Worm (Caenorhabditis elegans): ENCODE data around the gene ZK105.1.

Gene ZK105.1

ce11 chrV:7747987-7748607, 34.3 kb downstream of the ZK105.1 start:
- no peak for TF ChIP-seq attf-3 (GFP tag; conservative IDR thresholded peaks at IDR 0.05)
- peak; percentile 58 for TF ChIP-seq unc-62 (GFP tag; optimal IDR thresholded peaks at IDR 0.05)
- peak; percentile 3 for TF ChIP-seq nhr-90 (tag; optimal IDR thresholded peaks at IDR 0.05)
- peak; percentile 67 for TF ChIP-seq ztf-22 (GFP tag; optimal IDR thresholded peaks at IDR 0.05)
- TF ChIP-seq snpc-3.4 (tag; optimal IDR thresholded peaks at IDR 0.05), result no peak
- no peak for TF ChIP-seq K12H6.12 (tag; optimal IDR thresholded peaks at IDR 0.05)
- peak; percentile 87 for TF ChIP-seq atf-7 (tag; optimal IDR thresholded peaks at IDR 0.05)
- TF ChIP-seq nfya-1 (tag; optimal IDR thresholded peaks at IDR 0.05; ENCODE audit: borderline replicate concordance, insufficient read depth), result no peak
- TF ChIP-seq madf-8 (GFP tag; conservative IDR thresholded peaks at IDR 0.05), result no peak
- TF ChIP-seq zim-3 (tag; optimal IDR thresholded peaks at IDR 0.05), result no peak
- TF ChIP-seq egrh-3 (GFP tag; IDR thresholded peaks at IDR 0.05), result no peak
- TF ChIP-seq D2030.7 (GFP tag; IDR thresholded peaks at IDR 0.05), result no peak
- TF ChIP-seq let-607 (tag; optimal IDR thresholded peaks at IDR 0.05), result peak; percentile 90 to 94
- TF ChIP-seq ets-4 (GFP tag; optimal IDR thresholded peaks at IDR 0.05), result peak; percentile 79
- peak; percentile 92 for TF ChIP-seq nhr-80 (tag; optimal IDR thresholded peaks at IDR 0.05)

DNA sequence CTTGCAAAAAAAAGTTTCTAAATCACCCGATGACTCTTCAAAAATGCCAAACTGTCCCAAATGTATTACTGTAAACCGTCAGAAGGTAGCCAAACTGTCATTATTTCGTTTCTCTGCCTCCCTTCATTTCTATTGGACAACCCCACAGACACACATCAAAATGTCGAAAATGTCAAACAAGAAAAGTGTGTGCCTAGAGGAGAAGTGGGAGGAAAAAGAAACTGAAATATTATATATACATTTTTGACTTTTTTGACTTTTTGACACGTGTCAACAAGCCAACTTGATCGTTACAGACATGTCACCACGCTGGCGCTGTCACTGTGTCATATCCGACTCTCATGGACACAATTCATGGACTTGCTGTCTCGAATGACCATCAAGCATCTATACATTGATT, 35.9 kb downstream of the ZK105.1 start:
- peak; percentile 62 for TF ChIP-seq nhr-80 (tag; optimal IDR thresholded peaks at IDR 0.05)
- TF ChIP-seq let-607 (tag; optimal IDR thresholded peaks at IDR 0.05), result peak; percentile 85 to 92
- no peak for TF ChIP-seq pha-4 (tag; optimal IDR thresholded peaks at IDR 0.05)

ce11 chrV:7754557-7754956, 40.8 kb downstream of the ZK105.1 start, which contains the start of gene T05B11.4:
T05B11.4 (minus strand) TSS chrV:7754657.
- no peak for TF ChIP-seq dpff-1 (tag; optimal IDR thresholded peaks at IDR 0.05)
- no peak for TF ChIP-seq attf-6 (GFP tag; IDR thresholded peaks at IDR 0.05)
- no peak for TF ChIP-seq attf-5 (GFP tag; optimal IDR thresholded peaks at IDR 0.05)
- no peak for TF ChIP-seq sea-2 (GFP tag; IDR thresholded peaks at IDR 0.05)
- TF ChIP-seq F55B11.4 (tag; optimal IDR thresholded peaks at IDR 0.05; ENCODE audit: borderline replicate concordance, insufficient read depth), result no peak
- no peak for TF ChIP-seq snpc-3.4 (tag; optimal IDR thresholded peaks at IDR 0.05)
- TF ChIP-seq efl-1 (GFP tag; optimal IDR thresholded peaks at IDR 0.05), result no peak
- TF ChIP-seq nhr-120 (GFP tag; IDR thresholded peaks at IDR 0.05), result no peak
- TF ChIP-seq snpc-1.1 (tag; optimal IDR thresholded peaks at IDR 0.05; ENCODE audit: insufficient read depth), result no peak
- no peak for TF ChIP-seq hmg-20 (GFP tag; IDR thresholded peaks at IDR 0.05)
- TF ChIP-seq sdz-38 (tag; optimal IDR thresholded peaks at IDR 0.05), result no peak
- no peak for TF ChIP-seq D2030.7 (GFP tag; IDR thresholded peaks at IDR 0.05)
- TF ChIP-seq repo-1 (tag; optimal IDR thresholded peaks at IDR 0.05), result no peak
- no peak for TF ChIP-seq mes-4 (tag; optimal IDR thresholded peaks at IDR 0.05)
- no peak for TF ChIP-seq nhr-80 (tag; optimal IDR thresholded peaks at IDR 0.05)
- no peak for TF ChIP-seq lag-1 (GFP tag; IDR thresholded peaks at IDR 0.05)
- TF ChIP-seq hrde-1 (tag; optimal IDR thresholded peaks at IDR 0.05; ENCODE audit: borderline replicate concordance), result no peak
- no peak for TF ChIP-seq hlh-12 (tag; optimal IDR thresholded peaks at IDR 0.05)
- no peak for TF ChIP-seq tbx-9 (tag; optimal IDR thresholded peaks at IDR 0.05; ENCODE audit: borderline replicate concordance)
- TF ChIP-seq lin-40 (tag; optimal IDR thresholded peaks at IDR 0.05), result no peak

- TF ChIP-seq zim-3 (tag; optimal IDR thresholded peaks at IDR 0.05) (no peak), ceh-91 (GFP tag; IDR thresholded peaks at IDR 0.05) (no peak), Y95B8A.8 (GFP tag; IDR thresholded peaks at IDR 0.05) (no peak), akir-1 (GFP tag; optimal IDR thresholded peaks at IDR 0.05) (no peak), egl-18 (GFP tag; IDR thresholded peaks at IDR 0.05) (no peak), B0035.1 (tag; optimal IDR thresholded peaks at IDR 0.05) (no peak), F10E7.11 (tag; optimal IDR thresholded peaks at IDR 0.05) (no peak), aptf-3 (GFP tag; IDR thresholded peaks at IDR 0.05) (no peak), Y67H2A.10 (GFP tag; conservative IDR thresholded peaks at IDR 0.05) (no peak), Y53F4B.3 (GFP tag; IDR thresholded peaks at IDR 0.05) (no peak), ztf-6 (GFP tag; IDR thresholded peaks at IDR 0.05) (no peak), K11D2.4 (GFP tag; IDR thresholded peaks at IDR 0.05) (no peak), ceh-100 (GFP tag; IDR thresholded peaks at IDR 0.05) (no peak)
These were observed 42.2 kb downstream of the ZK105.1 start for ce11 chrV:7755991-7756390.

Measured in whole organism, young adult.